Fruit fly (Drosophila melanogaster) whole organism, embryonic: ENCODE data around the gene CG7065.

Experiments
- CG10147 ChIP-seq: fragments of 200-800 bp; sonication (Bioruptor generic); optimal IDR thresholded peaks from 2 replicates; lab custom pipeline; 2019; ENCODE audit warnings: missing biosample characterization, mild to moderate bottlenecking, missing genetic modification characterization, moderate library complexity
- CG12299 ChIP-seq: fragments of 200-800 bp; sonication (Bioruptor generic); optimal IDR thresholded peaks from 2 replicates; lab custom pipeline; 2018; ENCODE audit warnings: missing biosample characterization, mild to moderate bottlenecking, missing genetic modification characterization
- CG14965 ChIP-seq: fragments of 200-800 bp; sonication (Bioruptor generic); optimal IDR thresholded peaks from 2 replicates; lab custom pipeline; 2016; ENCODE audit warnings: missing biosample characterization, missing genetic modification characterization, borderline replicate concordance
- CG2875 ChIP-seq: fragments of 200-800 bp; sonication (Bioruptor generic); optimal IDR thresholded peaks from 2 replicates; lab custom pipeline; 2017; ENCODE audit warnings: missing biosample characterization, mild to moderate bottlenecking, missing genetic modification characterization, missing genetic modification reagents
- CTCF ChIP-seq: fragments of 200-800 bp; sonication (Bioruptor generic); optimal IDR thresholded peaks from 2 replicates; lab custom pipeline; 2017; ENCODE audit warnings: missing biosample characterization, mild to moderate bottlenecking, missing genetic modification characterization, moderate library complexity
- Jarid2 ChIP-seq: fragments of 200-800 bp; sonication (Bioruptor generic); optimal IDR thresholded peaks from 3 replicates; lab custom pipeline; 2017; ENCODE audit warnings: mild to moderate bottlenecking, missing biosample characterization, missing genetic modification reagents, missing genetic modification characterization
- Ssrp ChIP-seq: fragments of 200-800 bp; sonication (Bioruptor generic); optimal IDR thresholded peaks from 2 replicates; lab custom pipeline; 2018; ENCODE audit warnings: missing biosample characterization, mild to moderate bottlenecking, missing genetic modification characterization, moderate library complexity
- abd-A ChIP-seq: fragments of 200-800 bp; sonication (Bioruptor generic); optimal IDR thresholded peaks from 3 replicates; lab custom pipeline; 2019; ENCODE audit warnings: missing biosample characterization, mild to moderate bottlenecking, missing genetic modification characterization, moderate library complexity
- fru ChIP-seq: fragments of >200 bp; optimal IDR thresholded peaks from 2 replicates; lab custom pipeline; 2017
- zen ChIP-seq: fragments of 200-800 bp; sonication (Bioruptor generic); optimal IDR thresholded peaks from 3 replicates; lab custom pipeline; 2018; ENCODE audit warnings: missing biosample characterization, mild to moderate bottlenecking, missing genetic modification characterization, moderate library complexity

DNA sequence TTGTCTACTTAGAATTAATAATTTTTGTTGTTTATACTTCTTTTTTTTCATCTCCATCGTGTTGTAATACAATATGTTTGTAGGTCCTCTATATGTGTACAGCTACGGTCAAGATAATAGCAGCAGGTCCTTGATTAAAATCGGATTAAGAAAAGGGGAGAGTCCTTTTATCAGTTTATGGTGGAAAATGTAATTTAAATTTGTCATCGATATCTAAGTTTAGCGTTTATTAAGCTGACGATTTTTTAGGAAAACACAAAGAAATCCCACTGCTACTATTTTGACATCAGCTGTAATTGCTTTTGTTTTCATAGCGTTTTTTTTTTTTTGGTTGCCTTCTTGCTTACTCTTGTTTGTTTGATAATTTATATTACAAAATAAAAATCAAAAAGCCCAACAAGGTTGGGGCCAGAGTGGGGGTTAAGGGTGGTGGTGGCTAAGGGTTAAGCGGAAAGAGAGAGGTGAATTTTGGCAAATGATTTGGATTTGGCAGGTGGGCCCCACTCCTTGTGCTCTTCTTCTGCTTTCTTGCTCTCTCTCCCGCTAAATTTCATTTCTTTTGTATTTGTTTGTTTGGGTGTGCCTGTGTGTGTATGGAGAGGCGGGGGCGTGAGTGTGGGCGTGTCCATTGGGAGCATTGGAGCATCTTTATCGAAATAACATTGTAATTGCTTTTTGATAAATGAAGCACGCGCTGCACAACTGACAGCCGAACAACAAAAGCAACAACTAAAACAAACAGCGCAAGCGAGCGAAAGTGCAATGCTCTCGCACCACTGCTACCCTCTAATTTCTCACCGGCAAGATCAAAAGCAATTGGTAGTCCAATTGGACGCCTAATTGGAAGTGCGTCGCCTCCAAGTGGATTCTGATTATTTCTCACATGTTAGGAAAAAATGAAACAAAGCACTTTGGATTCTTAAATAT, 21.2 kb upstream of the CG7065 start:
- no peak for TF ChIP-seq CG12299
- peak; percentile 8 for TF ChIP-seq zen
- no peak for TF ChIP-seq Jarid2 (GFP tag; lab: Kevin White, UChicago)
- TF ChIP-seq CG2875, result no peak
- TF ChIP-seq fru, result no peak
- no peak for TF ChIP-seq abd-A (tag; lab: Kevin White, UChicago)
- peak; percentile 15 for TF ChIP-seq CG10147 (GFP tag; lab: Kevin White, UChicago)
- TF ChIP-seq CTCF (GFP tag; lab: Kevin White, UChicago), result no peak
- TF ChIP-seq Ssrp (tag; lab: Kevin White, UChicago), result peak; percentile 23
- no peak for TF ChIP-seq CG14965 (GFP tag; lab: Kevin White, UChicago)
